Worm (Caenorhabditis elegans): Measurements from ENCODE around the gene let-765.

let-765 gene

ce11 chrIII:6607646-6608045, 6.7 kb upstream of the let-765 start:
- TF ChIP-seq ttx-3 (tag; optimal IDR thresholded peaks at IDR 0.05) (no peak), lim-6 (tag; optimal IDR thresholded peaks at IDR 0.05) (no peak), hlh-30 (tag; optimal IDR thresholded peaks at IDR 0.05; ENCODE audit: insufficient read depth) (no peak), elt-4 (tag; optimal IDR thresholded peaks at IDR 0.05) (no peak), hlh-15 (tag; optimal IDR thresholded peaks at IDR 0.05) (no peak), mec-3 (tag; optimal IDR thresholded peaks at IDR 0.05; ENCODE audit: borderline replicate concordance) (no peak), ceh-9 (tag; optimal IDR thresholded peaks at IDR 0.05) (no peak), ceh-34 (tag; optimal IDR thresholded peaks at IDR 0.05) (no peak), elt-2 (tag; optimal IDR thresholded peaks at IDR 0.05) (no peak), ceh-30 (tag; optimal IDR thresholded peaks at IDR 0.05) (no peak), sdc-2 (tag; optimal IDR thresholded peaks at IDR 0.05) (no peak), nfya-1 (tag; optimal IDR thresholded peaks at IDR 0.05) (no peak), syd-9 (tag; optimal IDR thresholded peaks at IDR 0.05) (no peak)

DNA sequence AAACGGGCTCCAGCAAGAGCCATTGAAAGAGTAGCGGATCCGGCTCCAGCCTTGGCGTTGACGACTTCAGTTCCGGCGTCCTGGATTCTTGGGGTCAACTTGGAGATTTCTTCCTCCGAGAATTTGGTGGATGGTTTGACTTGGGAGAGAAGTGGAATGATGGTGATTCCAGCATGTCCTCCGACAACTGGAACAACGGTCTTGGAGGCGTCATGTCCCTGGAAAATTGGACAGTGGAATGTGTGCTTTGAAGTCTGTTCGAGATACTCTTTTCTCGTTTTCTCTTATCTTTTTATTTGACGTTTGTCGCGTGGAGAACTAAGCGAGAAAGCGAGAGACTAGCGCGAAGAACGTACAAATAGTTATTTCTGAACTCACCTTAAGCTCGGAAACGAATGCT, 6.1 kb upstream of the let-765 start:
- TF ChIP-seq pha-4 (tag; optimal IDR thresholded peaks at IDR 0.05) (no peak), zip-5 (tag; optimal IDR thresholded peaks at IDR 0.05) (no peak), tbx-2 (tag; optimal IDR thresholded peaks at IDR 0.05) (no peak), sox-2 (GFP tag; IDR thresholded peaks at IDR 0.05) (no peak), npax-4 (tag; optimal IDR thresholded peaks at IDR 0.05) (no peak), pha-2 (tag; optimal IDR thresholded peaks at IDR 0.05) (no peak), elt-2 (tag; optimal IDR thresholded peaks at IDR 0.05) (no peak)

ce11 chrIII:6606641-6607040, 5.7 kb upstream of the let-765 start:
- TF ChIP-seq gmeb-2 (tag; optimal IDR thresholded peaks at IDR 0.05) (no peak), tbx-2 (tag; optimal IDR thresholded peaks at IDR 0.05) (no peak), eyg-1 (tag; optimal IDR thresholded peaks at IDR 0.05) (no peak), odd-2 (tag; optimal IDR thresholded peaks at IDR 0.05) (no peak), pqm-1 (tag; optimal IDR thresholded peaks at IDR 0.05) (no peak), unc-3 (GFP tag; conservative IDR thresholded peaks at IDR 0.05) (no peak), unc-3 (tag; optimal IDR thresholded peaks at IDR 0.05) (no peak)

DNA sequence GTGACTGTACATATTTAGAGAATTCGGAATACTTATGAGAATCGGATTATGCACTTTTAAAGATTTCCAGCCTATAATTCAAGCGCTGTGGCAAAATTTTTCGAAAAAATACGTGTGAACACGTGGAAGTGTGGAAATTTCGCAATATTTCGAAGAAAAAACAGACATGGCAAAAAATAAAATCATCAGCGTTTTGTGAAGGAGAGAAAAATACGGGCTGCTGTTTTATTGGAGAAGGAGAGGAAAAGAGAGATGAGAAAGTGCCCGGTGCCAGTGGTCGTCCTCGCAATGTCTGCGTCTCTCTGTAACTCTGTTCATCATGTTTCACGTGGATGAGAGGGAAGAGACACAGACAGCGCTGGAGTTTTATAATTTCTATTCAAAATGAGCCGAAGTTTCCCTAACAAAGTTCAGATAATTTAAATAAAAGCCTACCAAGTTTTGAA, 5.1 kb upstream of the let-765 start:
- TF ChIP-seq ceh-45 (GFP tag; IDR thresholded peaks at IDR 0.05) (no peak), nhr-11 (tag; optimal IDR thresholded peaks at IDR 0.05) (no peak), ama-1 (optimal IDR thresholded peaks at IDR 0.05) (no peak), ets-4 (tag; optimal IDR thresholded peaks at IDR 0.05) (no peak), hlh-15 (tag; optimal IDR thresholded peaks at IDR 0.05) (no peak), ceh-34 (tag; optimal IDR thresholded peaks at IDR 0.05) (no peak), hlh-30 (tag; optimal IDR thresholded peaks at IDR 0.05; ENCODE audit: insufficient read depth) (peak; percentile 61), ceh-2 (tag; optimal IDR thresholded peaks at IDR 0.05) (no peak), ceh-14 (tag; optimal IDR thresholded peaks at IDR 0.05) (peak; percentile 17), ceh-18 (tag; optimal IDR thresholded peaks at IDR 0.05) (peak; percentile 11), unc-55 (GFP tag; optimal IDR thresholded peaks at IDR 0.05) (peak; percentile 80), unc-86 (tag; optimal IDR thresholded peaks at IDR 0.05) (no peak), ceh-31 (tag; optimal IDR thresholded peaks at IDR 0.05) (peak; percentile 13), ref-2 (tag; optimal IDR thresholded peaks at IDR 0.05) (peak; percentile 26), odd-2 (tag; optimal IDR thresholded peaks at IDR 0.05) (no peak), tbx-2 (tag; optimal IDR thresholded peaks at IDR 0.05) (peak; percentile 3), unc-42 (tag; optimal IDR thresholded peaks at IDR 0.05) (peak; percentile 27), nfya-1 (tag; optimal IDR thresholded peaks at IDR 0.05) (peak; percentile 80)

Measured in whole organism, late embryonic.